Worm (Caenorhabditis elegans) whole organism, late embryonic: ENCODE data around the gene F38A5.8.
A peak's percentile ranks its signal among the peaks of the same experiment; 100 is the strongest.

Source experiments
- K02D7.2 ChIP-seq: sonication (generic microtip); optimal IDR thresholded peaks from 2 replicates; lab custom pipeline; 2017; ENCODE audit warnings: mild to moderate bottlenecking, missing genetic modification characterization, missing compliant biosample characterization
- ceh-22 ChIP-seq: sonication (generic microtip); optimal IDR thresholded peaks from 2 replicates; lab custom pipeline; 2017; ENCODE audit warnings: missing biosample characterization, missing genetic modification characterization
- hlh-6 ChIP-seq: sonication (generic microtip); optimal IDR thresholded peaks from 2 replicates; lab custom pipeline; 2016; ENCODE audit warnings: missing genotype, missing genetic modification characterization, missing compliant biosample characterization
- lin-11 ChIP-seq: fragments of 200-800 bp; sonication (Bioruptor generic); optimal IDR thresholded peaks from 2 replicates; lab custom pipeline; 2018; ENCODE audit warnings: mild to moderate bottlenecking, missing genetic modification characterization, missing compliant biosample characterization
- nfya-1 ChIP-seq: sonication (generic microtip); optimal IDR thresholded peaks from 2 replicates; lab custom pipeline; 2017; ENCODE audit warnings: missing genetic modification characterization, mild to moderate bottlenecking, missing compliant biosample characterization, antibody characterized with exemption, moderate library complexity
- npax-4 ChIP-seq: sonication (generic microtip); optimal IDR thresholded peaks from 2 replicates; lab custom pipeline; 2016; ENCODE audit warnings: missing genetic modification characterization, missing compliant biosample characterization
- pag-3 ChIP-seq: sonication (generic microtip); optimal IDR thresholded peaks from 2 replicates; lab custom pipeline; 2016; ENCODE audit warnings: missing compliant biosample characterization, missing genetic modification characterization, borderline replicate concordance
- unc-42 ChIP-seq: sonication (generic microtip); optimal IDR thresholded peaks from 2 replicates; lab custom pipeline; 2016; ENCODE audit warnings: missing genotype, missing genetic modification characterization, missing compliant biosample characterization

Gene F38A5.8

DNA sequence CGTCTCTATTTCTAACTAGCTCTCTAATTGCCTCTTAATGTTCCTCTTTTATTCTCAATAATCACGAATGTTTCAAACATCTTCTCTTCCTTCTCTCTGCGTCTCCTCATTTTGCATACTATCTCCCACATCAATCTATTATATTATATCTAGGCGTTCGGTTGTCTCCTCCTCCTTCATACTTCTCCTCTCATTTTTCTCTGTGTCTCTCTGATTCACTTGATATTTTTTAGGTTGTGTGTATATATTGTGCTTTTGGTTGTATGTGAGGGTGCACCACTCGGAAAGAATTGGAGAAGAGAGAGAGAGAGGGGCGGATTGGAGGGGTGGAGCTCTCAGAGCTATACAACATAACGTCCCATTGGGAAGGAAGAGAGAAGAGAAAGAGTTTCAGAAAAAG is 49.1 kb downstream of the F38A5.8 start (continued):
- TF ChIP-seq lin-11 (no peak), nfya-1 (tag; lab: Kevin White, UChicago) (peak; percentile 89), npax-4 (tag; lab: Kevin White, UChicago) (no peak), unc-42 (tag; lab: Kevin White, UChicago) (peak; percentile 94), K02D7.2 (tag; lab: Kevin White, UChicago) (no peak), hlh-6 (tag; lab: Kevin White, UChicago) (no peak), ceh-22 (peak; percentile 54), pag-3 (tag; lab: Kevin White, UChicago) (no peak)
